Worm (Caenorhabditis elegans) whole organism, midembryonic: ENCODE results near the gene fkh-9.

Source experiments
- flt-1 ChIP-seq: fragments of 200-800 bp; sonication (Bioruptor generic); IDR thresholded peaks from 2 replicates; pipeline ENCODE4 v1.3.6; 2022; ENCODE audit warnings: missing genetic modification characterization, missing compliant biosample characterization
- ref-1 ChIP-seq: fragments of 200-800 bp; sonication (Bioruptor generic); conservative IDR thresholded peaks from 2 replicates; pipeline ENCODE4 v1.3.6; 2022; ENCODE audit warnings: missing genetic modification reagents, missing genetic modification characterization, missing compliant biosample characterization
- ztf-23 ChIP-seq: fragments of 200-800 bp; sonication (Bioruptor generic); IDR thresholded peaks from 2 replicates; pipeline ENCODE4 v1.3.6; 2022; ENCODE audit warnings: missing genetic modification reagents, missing genetic modification characterization, missing compliant biosample characterization

- no peak for TF ChIP-seq flt-1
- no peak for TF ChIP-seq ref-1 (GFP tag; lab: Robert Waterston, UW)
- TF ChIP-seq ztf-23 (GFP tag; lab: Robert Waterston, UW), result no peak
Measured at ce11 chrX:3855717-3856116, 29.0 kb upstream of the fkh-9 start.
